Worm (Caenorhabditis elegans): Measurements from ENCODE around the gene spe-19.

The spe-19 gene

DNA sequence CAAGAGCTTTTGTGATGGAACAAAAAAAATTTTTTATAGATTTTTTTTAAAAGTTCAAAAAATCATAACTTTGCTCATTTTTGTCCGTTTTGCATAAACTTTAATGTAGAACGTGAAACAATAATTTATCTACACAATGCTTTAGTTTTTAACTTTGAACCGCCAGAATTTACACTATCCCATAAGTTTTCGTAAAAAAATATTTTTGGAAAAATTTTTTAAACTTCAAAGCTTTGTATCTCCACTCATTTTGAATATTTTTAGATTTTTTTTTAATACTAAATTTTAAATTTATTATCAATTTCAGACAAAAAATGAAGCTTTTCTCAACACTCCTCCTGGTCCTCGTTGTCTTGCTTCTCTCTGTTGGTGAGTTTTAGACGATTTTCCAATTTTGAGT is 35.6 kb downstream of the spe-19 start, which contains the start of gene Y60A3A.21:
Y60A3A.21 (plus strand) TSS at position 301 of the 400 bp plus-strand sequence.
- no peak for TF ChIP-seq unc-62 (GFP tag; optimal IDR thresholded peaks at IDR 0.05)

DNA sequence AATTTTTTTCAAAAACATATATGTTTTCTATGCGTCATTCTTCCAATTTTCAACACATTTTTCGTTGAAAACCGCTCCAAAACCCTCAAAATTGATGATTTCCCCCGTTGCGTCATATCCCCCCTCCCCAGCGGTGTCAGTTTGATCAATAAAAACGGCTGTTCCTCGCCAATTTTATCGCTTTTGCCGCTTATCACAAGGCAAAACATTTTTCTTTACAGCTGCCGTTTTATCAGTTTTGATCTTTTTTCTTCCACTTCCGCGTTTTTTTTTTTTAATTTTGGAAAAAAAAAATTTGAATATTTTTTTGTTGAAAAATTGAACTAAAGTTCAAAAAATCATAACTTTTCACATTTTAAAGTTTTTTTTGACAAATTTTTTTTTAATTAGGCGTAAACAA is 36.0 kb downstream of the spe-19 start:
- TF ChIP-seq unc-62 (GFP tag; optimal IDR thresholded peaks at IDR 0.05), result no peak

DNA sequence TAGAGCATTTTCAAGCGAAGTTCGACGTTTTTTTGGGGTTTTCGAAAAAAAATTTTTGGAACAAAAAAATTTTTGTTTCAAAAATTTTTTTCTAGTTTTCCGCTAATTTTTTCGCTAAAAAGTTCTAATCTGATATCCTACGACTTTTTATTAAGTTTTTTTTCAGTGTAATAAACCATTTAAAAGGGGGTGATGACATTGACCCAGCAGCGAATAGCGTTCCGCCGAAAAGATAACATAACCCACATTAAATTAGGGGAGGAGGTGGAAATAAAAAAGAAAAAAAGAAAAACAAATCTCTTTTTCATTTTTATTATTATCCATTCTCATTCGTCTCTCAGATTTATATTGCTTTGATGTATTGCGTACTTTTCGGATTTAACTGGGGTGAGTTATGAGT is 39.7 kb downstream of the spe-19 start, which contains the start of gene Y60A3A.23:
Y60A3A.23 (plus strand) TSS at position 301 of the 400 bp plus-strand sequence.
- TF ChIP-seq unc-62 (GFP tag; optimal IDR thresholded peaks at IDR 0.05), result no peak

DNA sequence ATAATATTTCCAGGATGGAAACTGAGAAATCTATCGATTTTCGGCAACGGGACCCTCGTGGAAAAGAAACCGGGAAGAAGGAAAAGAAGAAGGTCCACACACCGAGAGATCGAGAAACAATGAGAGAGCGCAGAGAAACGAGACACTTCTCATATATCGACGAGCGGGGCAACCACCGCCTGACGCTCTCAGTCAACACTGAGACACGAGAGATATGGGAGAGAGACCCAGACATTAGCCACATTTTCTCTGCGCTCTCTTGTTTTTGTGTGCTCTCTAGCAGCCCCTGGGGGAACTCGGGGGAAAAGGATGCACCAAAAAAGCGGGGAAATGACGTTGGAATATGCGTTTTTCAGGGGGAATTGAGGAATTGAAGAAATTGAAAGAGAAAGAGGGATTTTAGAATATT is 41.5 kb downstream of the spe-19 start:
- no peak for TF ChIP-seq unc-62 (GFP tag; optimal IDR thresholded peaks at IDR 0.05)

DNA sequence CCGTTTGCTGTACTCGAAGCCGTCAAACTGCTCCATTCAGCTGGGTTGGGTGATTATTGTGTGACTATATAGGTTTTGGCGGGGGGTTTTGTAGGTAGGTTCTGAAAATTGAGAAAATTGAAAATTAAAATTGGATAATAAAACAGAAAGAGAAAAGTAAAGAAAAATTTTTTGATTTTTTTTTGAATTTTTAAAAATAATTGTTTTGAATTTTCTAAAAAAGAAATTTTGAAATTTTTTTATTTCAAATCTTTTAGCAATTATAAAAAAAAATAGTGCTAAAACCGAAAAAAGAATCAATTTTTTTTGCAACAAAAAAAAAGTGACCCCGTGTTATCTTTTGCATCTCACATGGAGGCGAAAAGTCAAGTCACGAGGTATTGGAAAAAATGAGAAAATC is 42.8 kb downstream of the spe-19 start, which contains the start of gene unc-51:
unc-51 (minus strand) TSS at position 101 of the 400 bp plus-strand sequence.
- TF ChIP-seq unc-62 (GFP tag; optimal IDR thresholded peaks at IDR 0.05), result no peak

DNA sequence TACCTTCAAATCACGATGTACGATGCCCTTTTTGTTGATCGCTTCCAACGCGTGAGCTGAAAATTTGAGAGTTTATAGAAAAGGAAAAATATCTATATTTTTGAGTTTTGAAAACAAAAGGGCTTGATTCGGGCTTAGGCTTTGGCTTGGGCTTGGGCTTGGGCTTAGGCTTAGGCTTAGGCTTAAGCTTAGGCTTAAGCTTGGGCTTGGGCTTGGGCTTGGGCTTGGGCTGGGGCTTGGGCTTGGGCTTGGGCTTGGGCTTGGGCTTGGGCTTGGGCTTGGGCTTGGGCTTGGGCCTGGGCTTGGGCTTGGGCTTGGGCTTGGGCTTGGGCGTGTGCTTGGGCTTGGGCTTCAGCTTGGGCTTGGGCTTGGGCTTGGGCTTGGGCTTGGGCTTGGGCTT is 45.0 kb downstream of the spe-19 start:
- TF ChIP-seq unc-62 (GFP tag; optimal IDR thresholded peaks at IDR 0.05), result no peak

DNA sequence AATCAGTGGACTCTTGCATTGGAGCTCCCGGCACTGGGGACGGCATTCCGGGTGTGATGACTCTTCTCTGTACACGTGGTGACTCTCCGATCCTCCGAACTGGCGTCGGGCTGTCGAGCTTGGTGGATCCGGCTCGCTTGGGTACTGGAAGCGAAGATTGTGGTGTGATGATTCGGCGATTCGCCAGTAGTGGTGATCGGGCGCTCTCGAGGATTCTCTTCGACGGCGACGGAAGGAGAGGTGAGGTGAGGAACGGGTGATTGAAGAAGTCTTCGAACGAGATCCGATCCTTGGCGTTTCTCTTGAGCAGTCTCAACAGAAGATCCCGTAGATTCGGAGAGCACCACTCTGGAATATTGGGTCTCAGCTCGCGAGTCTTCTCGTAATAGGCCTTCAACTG is 46.6 kb downstream of the spe-19 start:
- TF ChIP-seq unc-62 (GFP tag; optimal IDR thresholded peaks at IDR 0.05), result no peak

DNA sequence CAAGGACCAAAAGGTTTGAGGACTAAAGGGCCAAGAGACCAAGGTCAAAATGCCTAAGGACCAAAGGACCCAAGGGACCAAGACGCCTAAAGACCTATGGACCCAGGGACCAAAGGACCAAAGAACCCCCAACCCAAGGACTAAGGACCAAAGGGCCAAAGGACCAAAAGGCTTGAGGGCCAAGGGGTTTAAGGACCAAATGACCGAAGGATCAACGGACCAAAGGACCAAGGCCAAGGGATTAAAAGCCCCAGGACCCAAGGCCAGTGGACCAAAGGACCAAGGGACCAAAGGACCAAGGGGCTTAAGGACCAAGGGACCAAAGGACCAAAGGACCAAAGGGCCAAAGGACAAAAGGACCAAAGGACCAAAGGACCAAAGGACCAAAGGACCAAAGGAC is 47.4 kb downstream of the spe-19 start:
- no peak for TF ChIP-seq unc-62 (GFP tag; optimal IDR thresholded peaks at IDR 0.05)

DNA sequence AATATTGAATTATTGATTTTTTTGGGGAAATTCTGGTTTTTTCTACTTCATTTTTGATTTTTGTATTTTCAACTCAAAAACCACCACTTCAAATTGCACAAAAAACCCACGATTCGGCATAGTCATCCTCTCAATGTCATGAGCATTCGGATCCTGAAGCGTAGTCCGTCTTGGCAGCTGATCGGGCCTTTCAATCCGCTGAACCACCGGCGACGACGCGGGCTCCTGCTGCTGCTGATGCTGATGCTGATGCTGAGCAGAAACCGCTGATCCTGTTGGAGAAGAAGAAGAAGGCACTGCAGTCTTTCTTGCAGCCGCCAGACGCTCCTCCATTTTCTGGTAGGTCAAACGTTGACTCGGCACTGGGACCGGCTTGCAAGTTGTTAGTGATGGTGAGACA is 48.1 kb downstream of the spe-19 start:
- TF ChIP-seq unc-62 (GFP tag; optimal IDR thresholded peaks at IDR 0.05), result no peak

DNA sequence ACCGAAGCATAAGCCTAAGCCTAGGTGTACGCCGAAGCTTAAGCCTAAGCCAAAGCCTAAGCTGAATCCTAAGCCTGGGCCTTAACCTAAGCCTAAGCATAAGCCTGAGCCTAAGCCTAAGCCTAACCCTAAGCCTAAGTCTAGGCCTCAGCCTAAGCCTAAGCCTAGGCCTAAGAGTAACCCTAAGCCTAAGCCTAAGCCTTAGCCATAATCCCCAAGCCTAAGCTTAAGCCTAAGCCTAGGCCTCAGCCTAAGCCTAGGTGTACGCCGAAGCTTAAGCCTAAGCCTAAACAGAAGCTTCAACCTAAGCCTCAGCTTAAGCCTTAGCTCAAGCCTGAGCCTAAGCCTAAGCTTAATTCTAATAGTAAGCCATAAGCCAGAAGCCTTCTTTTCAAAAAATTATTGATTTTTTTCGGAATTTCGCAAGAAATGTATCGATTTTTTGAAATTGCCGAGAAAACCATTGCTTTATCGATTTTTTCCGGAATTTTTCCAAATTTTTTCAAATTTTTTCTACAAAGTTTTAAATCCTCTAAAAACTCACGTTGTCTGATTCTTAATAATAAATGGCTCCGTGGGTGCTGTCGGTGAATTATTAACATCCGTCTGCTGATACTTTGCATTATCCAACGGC is 48.9 kb downstream of the spe-19 start:
- TF ChIP-seq unc-62 (GFP tag; optimal IDR thresholded peaks at IDR 0.05), result no peak

DNA sequence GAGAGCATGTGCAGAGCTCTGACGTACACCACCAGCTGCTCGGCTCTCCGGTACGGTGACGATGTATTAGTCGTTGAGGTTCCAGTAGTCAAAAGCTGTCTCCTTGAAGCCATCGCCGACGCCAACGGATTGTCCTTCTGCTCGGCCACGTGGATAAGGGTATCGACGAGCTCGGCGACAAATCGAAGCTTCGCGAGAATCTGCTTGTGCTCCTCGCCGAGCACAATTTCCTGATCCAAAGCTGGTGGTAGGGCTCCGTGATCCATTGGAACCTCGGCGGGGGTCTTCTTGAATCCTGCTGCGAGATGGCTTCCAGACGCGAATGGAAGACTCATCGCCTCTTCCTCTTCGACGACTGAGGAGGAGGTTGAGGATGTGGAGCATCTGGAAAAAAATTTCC is 49.7 kb downstream of the spe-19 start:
- TF ChIP-seq unc-62 (GFP tag; optimal IDR thresholded peaks at IDR 0.05), result no peak

DNA sequence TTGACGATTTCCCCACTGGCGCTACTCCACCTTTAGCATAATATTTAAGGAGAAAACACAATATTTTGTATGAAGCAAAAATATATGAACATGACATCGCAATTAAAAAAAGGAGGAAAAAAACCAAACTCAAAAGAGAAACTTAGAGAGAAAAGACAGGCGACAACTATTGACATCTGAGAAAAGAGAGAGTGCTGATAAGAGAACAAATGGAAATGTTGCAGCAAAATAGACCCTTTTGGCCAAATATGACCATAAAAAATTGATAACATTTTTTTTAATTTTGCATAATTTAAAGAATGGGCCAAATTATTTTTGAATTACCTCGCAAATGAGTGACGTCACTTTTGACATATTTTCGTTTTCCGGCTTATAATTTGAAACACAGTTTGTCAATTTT is 52.5 kb downstream of the spe-19 start:
- TF ChIP-seq unc-62 (GFP tag; optimal IDR thresholded peaks at IDR 0.05), result no peak

DNA sequence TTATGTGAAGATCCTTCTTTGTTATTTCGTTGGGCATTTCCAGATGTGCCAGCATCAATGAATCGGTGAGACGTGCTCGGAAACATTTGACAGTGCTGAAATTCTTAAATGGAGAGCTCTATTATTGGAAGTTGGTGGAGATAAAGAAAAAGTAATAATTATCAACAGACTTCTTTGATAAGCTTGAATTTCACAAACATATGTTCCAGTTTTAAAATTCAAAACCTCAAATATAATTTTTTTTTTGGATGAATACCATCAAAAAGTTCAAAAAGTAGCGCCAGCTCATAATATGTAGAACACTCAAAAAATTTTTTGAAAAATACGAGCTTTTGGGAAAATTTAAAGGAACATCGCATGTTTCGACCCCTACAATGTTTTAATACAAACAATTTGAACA is 53.1 kb downstream of the spe-19 start, which contains the start of gene Y60A3A.25:
Y60A3A.25 (minus strand) TSS at position 101 of the 400 bp plus-strand sequence.
- TF ChIP-seq unc-62 (GFP tag; optimal IDR thresholded peaks at IDR 0.05), result no peak

Data from whole organism, dauer.